Fruit fly (Drosophila melanogaster) whole organism, embryonic: ENCODE measurements around the gene SPoCk.

Experiments
- B-H1 ChIP-seq: fragments of 200-800 bp; sonication (Bioruptor generic); IDR thresholded peaks from 3 replicates; pipeline ENCODE4 v1.3.6; 2022; ENCODE audit warnings: missing biosample characterization, missing genetic modification characterization
- CG11456 ChIP-seq: fragments of 200-800 bp; sonication (Bioruptor generic); IDR thresholded peaks from 3 replicates; pipeline ENCODE4 v1.3.6; 2022; ENCODE audit warnings: missing biosample characterization, missing genetic modification characterization
- CG11504 ChIP-seq: fragments of 200-800 bp; sonication (Bioruptor generic); optimal IDR thresholded peaks from 3 replicates; lab custom pipeline; 2019; ENCODE audit warnings: missing biosample characterization, mild to moderate bottlenecking, missing genetic modification characterization, moderate library complexity
- CG12155 ChIP-seq: fragments of 200-800 bp; sonication (Bioruptor generic); optimal IDR thresholded peaks from 3 replicates; lab custom pipeline; 2016; ENCODE audit warnings: missing biosample characterization, missing genetic modification characterization
- CG1529 ChIP-seq: fragments of 200-800 bp; sonication (Bioruptor generic); optimal IDR thresholded peaks from 3 replicates; lab custom pipeline; 2018; ENCODE audit warnings: missing biosample characterization, missing genetic modification characterization
- CG16779 ChIP-seq: fragments of 200-800 bp; sonication (Bioruptor generic); IDR thresholded peaks from 2 replicates; pipeline ENCODE4 v1.3.6; 2022; ENCODE audit warnings: missing biosample characterization, missing genetic modification characterization
- CG2712 ChIP-seq: fragments of 200-800 bp; optimal IDR thresholded peaks from 3 replicates; lab custom pipeline; 2019; ENCODE audit warnings: missing biosample characterization, mild to moderate bottlenecking, missing genetic modification characterization, moderate library complexity
- CG32767 ChIP-seq: fragments of 200-800 bp; sonication (Bioruptor generic); IDR thresholded peaks from 2 replicates; pipeline ENCODE4 v1.3.6; 2022; ENCODE audit warnings: missing biosample characterization, missing genetic modification characterization
- CG4424 ChIP-seq: fragments of 200-800 bp; sonication (Bioruptor generic); optimal IDR thresholded peaks from 3 replicates; lab custom pipeline; 2016; ENCODE audit warnings: missing biosample characterization, missing genetic modification characterization
- CG5245 ChIP-seq: fragments of 200-800 bp; sonication (Bioruptor generic); optimal IDR thresholded peaks from 3 replicates; lab custom pipeline; 2016; ENCODE audit warnings: missing biosample characterization, missing genetic modification characterization
- CG7556 ChIP-seq: fragments of 200-800 bp; sonication (Bioruptor generic); optimal IDR thresholded peaks from 2 replicates; lab custom pipeline; 2017; ENCODE audit warnings: missing biosample characterization, mild to moderate bottlenecking, missing genetic modification characterization
- CG8924 ChIP-seq: fragments of 200-800 bp; optimal IDR thresholded peaks from 3 replicates; lab custom pipeline; 2019; ENCODE audit warnings: missing biosample characterization, mild to moderate bottlenecking, missing genetic modification characterization, moderate library complexity
- CG9437 ChIP-seq: fragments of 200-800 bp; sonication (Bioruptor generic); optimal IDR thresholded peaks from 2 replicates; lab custom pipeline; 2018; ENCODE audit warnings: missing biosample characterization, mild to moderate bottlenecking, missing genetic modification characterization
- D19A ChIP-seq: fragments of 200-800 bp; optimal IDR thresholded peaks from 3 replicates; lab custom pipeline; 2019; ENCODE audit warnings: missing biosample characterization, mild to moderate bottlenecking, missing genetic modification characterization, moderate library complexity
- Dll ChIP-seq: fragments of 200-800 bp; sonication (Bioruptor generic); IDR thresholded peaks from 4 replicates; pipeline ENCODE4 v1.3.6; 2022; ENCODE audit warnings: missing biosample characterization, missing genetic modification characterization; ENCODE audit not compliant: partially characterized antibody
- Gsc ChIP-seq: fragments of 200-800 bp; sonication (Bioruptor generic); IDR thresholded peaks from 2 replicates; pipeline ENCODE4 v1.3.6; 2022; ENCODE audit warnings: missing biosample characterization, missing genetic modification characterization
- HLH4C ChIP-seq: fragments of 200-800 bp; sonication (Bioruptor generic); IDR thresholded peaks from 3 replicates; pipeline ENCODE4 v1.3.6; 2022; ENCODE audit warnings: missing biosample characterization, missing genetic modification characterization; ENCODE audit not compliant: partially characterized antibody
- HmgD ChIP-seq: fragments of 200-800 bp; sonication (Bioruptor generic); optimal IDR thresholded peaks from 3 replicates; lab custom pipeline; 2016; ENCODE audit warnings: missing biosample characterization, missing genetic modification characterization
- Oli ChIP-seq: fragments of 200-800 bp; sonication (Bioruptor generic); optimal IDR thresholded peaks from 2 replicates; lab custom pipeline; 2018; ENCODE audit warnings: missing biosample characterization, mild to moderate bottlenecking, missing genetic modification characterization, moderate library complexity
- Side ChIP-seq: fragments of 200-800 bp; sonication (Bioruptor generic); optimal IDR thresholded peaks from 2 replicates; lab custom pipeline; 2016; ENCODE audit warnings: missing biosample characterization, missing genetic modification characterization
- Sox100B ChIP-seq: fragments of 200-800 bp; sonication (Bioruptor generic); optimal IDR thresholded peaks from 3 replicates; lab custom pipeline; 2018; ENCODE audit warnings: missing biosample characterization, mild to moderate bottlenecking, missing genetic modification characterization
- Sox102F ChIP-seq: fragments of 200-800 bp; sonication (Bioruptor generic); optimal IDR thresholded peaks from 2 replicates; lab custom pipeline; 2018; ENCODE audit warnings: missing biosample characterization, mild to moderate bottlenecking, missing genetic modification characterization, moderate library complexity
- Xrp1 ChIP-seq: fragments of 200-800 bp; sonication (Bioruptor generic); IDR thresholded peaks from 2 replicates; pipeline ENCODE4 v1.3.6; 2022; ENCODE audit warnings: missing biosample characterization, missing genetic modification characterization
- abd-A ChIP-seq: fragments of 200-800 bp; sonication (Bioruptor generic); optimal IDR thresholded peaks from 3 replicates; lab custom pipeline; 2019; ENCODE audit warnings: missing biosample characterization, mild to moderate bottlenecking, missing genetic modification characterization, moderate library complexity
- bbx ChIP-seq: fragments of 200-800 bp; sonication (Bioruptor generic); IDR thresholded peaks from 2 replicates; pipeline ENCODE4 v1.3.6; 2022; ENCODE audit warnings: missing biosample characterization, missing genetic modification characterization; ENCODE audit not compliant: partially characterized antibody
- bowl ChIP-seq: fragments of 200-800 bp; sonication (Bioruptor generic); IDR thresholded peaks from 2 replicates; pipeline ENCODE4 v1.3.6; 2022; ENCODE audit warnings: missing biosample characterization, missing genetic modification characterization
- br ChIP-seq: fragments of >200 bp; optimal IDR thresholded peaks from 2 replicates; lab custom pipeline; 2017
- bsh ChIP-seq, 2 experiments: fragments of 200-800 bp; sonication (Bioruptor generic); optimal IDR thresholded peaks; 2 replicates each; lab custom pipeline; 2017 to 2018; ENCODE audit warnings: mild to moderate bottlenecking in 2 of 2, missing biosample characterization in 2 of 2, missing genetic modification characterization in 2 of 2, moderate library complexity in 1 of 2
- cad ChIP-seq: fragments of >200 bp; optimal IDR thresholded peaks from 2 replicates; lab custom pipeline; 2017; ENCODE audit warnings: missing biosample characterization, missing genetic modification characterization
- croc ChIP-seq: fragments of 200-800 bp; sonication (Bioruptor generic); conservative IDR thresholded peaks from 3 replicates; pipeline ENCODE4 v1.3.6; 2022; ENCODE audit warnings: missing biosample characterization, missing genetic modification characterization
- crp ChIP-seq, 2 experiments: fragments of 200-800 bp; sonication (Bioruptor generic); optimal IDR thresholded peaks; 2 replicates in 1 of 2; 3 replicates in 1 of 2; lab custom pipeline; 2017; ENCODE audit warnings: missing biosample characterization in 2 of 2, missing genetic modification characterization in 2 of 2, mild to moderate bottlenecking in 1 of 2, moderate library complexity in 1 of 2
- dpn ChIP-seq, 2 experiments: fragments of 200-800 bp; sonication (Bioruptor generic); optimal IDR thresholded peaks; 3 replicates each; lab custom pipeline; 2016; ENCODE audit warnings: missing biosample characterization in 2 of 2, missing genetic modification characterization in 2 of 2
- fd64A ChIP-seq: fragments of 200-800 bp; sonication (Bioruptor generic); optimal IDR thresholded peaks from 3 replicates; lab custom pipeline; 2018; ENCODE audit warnings: missing biosample characterization, mild to moderate bottlenecking, missing genetic modification characterization
- fu2 ChIP-seq: fragments of 200-800 bp; sonication (Bioruptor generic); optimal IDR thresholded peaks from 2 replicates; lab custom pipeline; 2016; ENCODE audit warnings: missing biosample characterization, missing genetic modification characterization
- lab ChIP-seq: fragments of 200-800 bp; sonication (Bioruptor generic); optimal IDR thresholded peaks from 3 replicates; lab custom pipeline; 2017; ENCODE audit warnings: missing biosample characterization, missing genetic modification characterization, mild to moderate bottlenecking, moderate library complexity, missing genetic modification reagents
- lola ChIP-seq, 3 experiments: fragments of >200 bp in 2 of 3; fragments of 200-800 bp in 1 of 3; sonication (Bioruptor generic) in 1 of 3; optimal IDR thresholded peaks; 2 replicates each; lab custom pipeline; 2017 to 2019; ENCODE audit warnings: missing biosample characterization in 3 of 3, missing genetic modification characterization in 3 of 3, mild to moderate bottlenecking in 1 of 3, moderate library complexity in 1 of 3
- nerfin-1 ChIP-seq: fragments of 200-800 bp; sonication (Bioruptor generic); optimal IDR thresholded peaks from 3 replicates; lab custom pipeline; 2019; ENCODE audit warnings: missing biosample characterization, mild to moderate bottlenecking, missing genetic modification characterization, moderate library complexity
- nmo ChIP-seq: fragments of 200-800 bp; sonication (Bioruptor generic); optimal IDR thresholded peaks from 2 replicates; lab custom pipeline; 2018; ENCODE audit warnings: missing biosample characterization, mild to moderate bottlenecking, missing genetic modification characterization, moderate library complexity
- oc ChIP-seq: fragments of 200-800 bp; sonication (Bioruptor generic); optimal IDR thresholded peaks from 2 replicates; lab custom pipeline; 2018; ENCODE audit warnings: missing biosample characterization, mild to moderate bottlenecking, missing genetic modification characterization, moderate library complexity
- phol ChIP-seq: fragments of 200-800 bp; sonication (Bioruptor generic); optimal IDR thresholded peaks from 3 replicates; lab custom pipeline; 2018; ENCODE audit warnings: missing biosample characterization, mild to moderate bottlenecking, missing genetic modification characterization, moderate library complexity
- ro ChIP-seq: fragments of 200-800 bp; sonication (Bioruptor generic); IDR thresholded peaks from 2 replicates; pipeline ENCODE4 v1.3.6; 2022; ENCODE audit warnings: missing biosample characterization, missing genetic modification characterization
- row ChIP-seq: fragments of 200-800 bp; sonication (Bioruptor generic); IDR thresholded peaks from 3 replicates; pipeline ENCODE4 v1.3.6; 2022; ENCODE audit warnings: missing biosample characterization, missing genetic modification characterization
- schlank ChIP-seq: fragments of 200-800 bp; sonication (Bioruptor generic); optimal IDR thresholded peaks from 2 replicates; lab custom pipeline; 2018; ENCODE audit warnings: missing biosample characterization, mild to moderate bottlenecking, missing genetic modification characterization
- sim ChIP-seq: fragments of 200-800 bp; sonication (Bioruptor generic); IDR thresholded peaks from 2 replicates; pipeline ENCODE4 v1.3.6; 2022; ENCODE audit warnings: missing biosample characterization, missing genetic modification characterization
- so ChIP-seq: fragments of 200-800 bp; sonication (Bioruptor generic); IDR thresholded peaks from 3 replicates; pipeline ENCODE4 v1.3.6; 2022; ENCODE audit warnings: missing biosample characterization, missing genetic modification characterization
- tap ChIP-seq: fragments of 200-800 bp; optimal IDR thresholded peaks from 3 replicates; lab custom pipeline; 2019; ENCODE audit warnings: missing biosample characterization, mild to moderate bottlenecking, missing genetic modification characterization, moderate library complexity
- tx ChIP-seq: fragments of 200-800 bp; sonication (Bioruptor generic); optimal IDR thresholded peaks from 2 replicates; lab custom pipeline; 2016; ENCODE audit warnings: missing biosample characterization, missing genetic modification characterization
- unpg ChIP-seq: fragments of 200-800 bp; sonication (Bioruptor generic); optimal IDR thresholded peaks from 3 replicates; lab custom pipeline; 2018; ENCODE audit warnings: missing biosample characterization, mild to moderate bottlenecking, missing genetic modification characterization, moderate library complexity
- vvl ChIP-seq: fragments of 200-800 bp; sonication (Bioruptor generic); IDR thresholded peaks from 2 replicates; pipeline ENCODE4 v1.3.6; 2022; ENCODE audit warnings: missing biosample characterization, missing genetic modification characterization
- wdn ChIP-seq: fragments of 200-800 bp; sonication (Bioruptor generic); IDR thresholded peaks from 2 replicates; pipeline ENCODE4 v1.3.6; 2022; ENCODE audit warnings: missing biosample characterization, missing genetic modification characterization

SPoCk gene

DNA sequence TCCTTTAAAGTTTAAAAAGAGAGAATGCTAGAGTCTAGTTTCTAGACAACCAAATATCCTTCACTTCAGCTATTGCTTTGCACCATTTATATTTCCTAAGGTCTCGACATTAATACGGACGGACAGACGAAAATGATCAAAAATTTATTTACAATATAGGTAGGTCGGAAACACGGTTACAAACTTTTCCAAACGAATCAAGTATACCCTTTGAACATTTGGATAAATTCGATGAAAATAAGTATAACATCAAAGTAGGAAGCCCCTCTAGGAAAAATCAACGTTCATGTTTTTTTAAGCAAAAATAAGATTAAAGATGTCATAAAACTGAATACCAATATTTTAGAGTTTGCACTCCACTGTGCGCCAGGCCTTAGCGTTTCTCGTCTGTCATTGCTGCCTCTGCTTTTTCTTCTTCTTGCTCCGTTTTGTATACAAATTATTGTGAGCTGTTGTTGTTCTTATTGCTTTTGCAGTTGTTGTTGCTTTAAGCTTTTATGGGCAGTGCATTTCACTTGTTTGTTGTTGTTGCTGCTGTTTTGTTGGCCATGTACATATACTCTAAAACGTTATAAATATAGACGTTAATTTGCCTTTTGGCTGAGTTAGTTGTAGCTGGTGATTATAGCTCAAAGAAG is 6.2 kb upstream of the SPoCk start:
- TF ChIP-seq oc (tag; lab: Kevin White, UChicago) (no peak), Xrp1 (0 out of 2 replicates have a peak, but pooled peaks have one; percentile 28), D19A (tag; lab: Kevin White, UChicago) (peak; percentile 18), bowl (GFP tag; lab: Robert Waterston, UW) (no peak), bsh (GFP tag; optimal IDR thresholded peaks at IDR 0.05; lab: Kevin White, UChicago) (peak in 1 of 2 experiments; percentile 29), Sox100B (GFP tag; lab: Kevin White, UChicago) (peak; percentile 21), CG1529 (GFP tag; lab: Kevin White, UChicago) (peak; percentile 6), CG9437 (GFP tag; lab: Kevin White, UChicago) (peak; percentile 35), fd64A (GFP tag; lab: Kevin White, UChicago) (no peak), ro (GFP tag; lab: Robert Waterston, UW) (no peak), vvl (GFP tag; lab: Robert Waterston, UW) (peak; percentile 44), fu2 (GFP tag; lab: Kevin White, UChicago) (no peak), bbx (GFP tag; lab: Robert Waterston, UW) (no peak), croc (GFP tag; lab: Robert Waterston, UW) (no peak), CG8924 (tag; lab: Kevin White, UChicago) (no peak), nerfin-1 (no peak), lab (GFP tag; lab: Kevin White, UChicago) (no peak), CG5245 (GFP tag; lab: Kevin White, UChicago) (peak; percentile 6), tx (GFP tag; lab: Kevin White, UChicago) (no peak), wdn (GFP tag; lab: Robert Waterston, UW) (no peak), crp (GFP tag; optimal IDR thresholded peaks at IDR 0.05; lab: Kevin White, UChicago) (no peak), Dll (GFP tag; lab: Robert Waterston, UW) (0 out of 4 replicates have a peak, but pooled peaks have one; percentile 10), dpn (GFP tag; optimal IDR thresholded peaks at IDR 0.05; lab: Kevin White, UChicago) (no peak), sim (no peak), unpg (no peak), CG7556 (GFP tag; lab: Kevin White, UChicago) (peak; percentile 22), CG32767 (GFP tag; lab: Robert Waterston, UW) (no peak), phol (tag; lab: Kevin White, UChicago) (peak; percentile 38), abd-A (no peak), HmgD (GFP tag; lab: Kevin White, UChicago) (no peak), nmo (GFP tag; lab: Kevin White, UChicago) (peak; percentile 12), Gsc (GFP tag; lab: Robert Waterston, UW) (no peak), row (GFP tag; lab: Robert Waterston, UW) (peak; percentile 58), CG11456 (no peak), Sox102F (GFP tag; lab: Kevin White, UChicago) (peak; percentile 4), CG16779 (GFP tag; lab: Robert Waterston, UW) (no peak), lola (GFP tag; optimal IDR thresholded peaks at IDR 0.05; lab: Kevin White, UChicago) (peak in 1 of 3 experiments; percentile 37), cad (GFP tag; lab: Kevin White, UChicago) (no peak), HLH4C (GFP tag; lab: Robert Waterston, UW) (no peak), CG2712 (peak; percentile 36), tap (tag; lab: Kevin White, UChicago) (no peak), CG11504 (peak; percentile 36), so (no peak), Side (GFP tag; lab: Kevin White, UChicago) (no peak), CG12155 (GFP tag; lab: Kevin White, UChicago) (no peak), schlank (no peak), Oli (peak; percentile 36), br (lab: Kevin White, UChicago) (no peak), CG4424 (GFP tag; lab: Kevin White, UChicago) (peak; percentile 14), B-H1 (GFP tag; lab: Robert Waterston, UW) (no peak)
